Fruit fly (Drosophila melanogaster) whole organism, embryonic: Measurements from ENCODE around the gene Atox1.

Experiments used
- ATbp ChIP-seq: fragments of 200-800 bp; sonication (Bioruptor generic); optimal IDR thresholded peaks from 2 replicates; lab custom pipeline; 2017; ENCODE audit warnings: missing biosample characterization, mild to moderate bottlenecking, missing genetic modification characterization, missing genetic modification reagents
- CG10267 ChIP-seq: fragments of 200-800 bp; sonication (Bioruptor generic); optimal IDR thresholded peaks from 2 replicates; lab custom pipeline; 2018; ENCODE audit warnings: missing biosample characterization, mild to moderate bottlenecking, missing genetic modification characterization, moderate library complexity
- CG10274 ChIP-seq: fragments of 200-800 bp; sonication (Bioruptor generic); optimal IDR thresholded peaks from 3 replicates; lab custom pipeline; 2017; ENCODE audit warnings: missing biosample characterization, mild to moderate bottlenecking, missing genetic modification characterization
- CG11456 ChIP-seq: fragments of 200-800 bp; sonication (Bioruptor generic); IDR thresholded peaks from 3 replicates; pipeline ENCODE4 v1.3.6; 2022; ENCODE audit warnings: missing biosample characterization, missing genetic modification characterization
- CG11560 ChIP-seq: fragments of 200-800 bp; sonication (Bioruptor generic); IDR thresholded peaks from 3 replicates; pipeline ENCODE4 v1.3.6; 2022; ENCODE audit warnings: missing biosample characterization, missing genetic modification characterization
- CG12659 ChIP-seq: fragments of 200-800 bp; sonication (Bioruptor generic); optimal IDR thresholded peaks from 3 replicates; lab custom pipeline; 2017; ENCODE audit warnings: mild to moderate bottlenecking, missing biosample characterization, missing genetic modification reagents, missing genetic modification characterization
- CG13775 ChIP-seq: fragments of 200-800 bp; sonication (Bioruptor generic); optimal IDR thresholded peaks from 3 replicates; lab custom pipeline; 2017; ENCODE audit warnings: missing biosample characterization, mild to moderate bottlenecking, missing genetic modification characterization
- CG17186 ChIP-seq: fragments of 200-800 bp; sonication (Bioruptor generic); optimal IDR thresholded peaks from 3 replicates; lab custom pipeline; 2017; ENCODE audit warnings: missing biosample characterization, missing genetic modification reagents, missing genetic modification characterization
- CG17359 ChIP-seq: fragments of 200-800 bp; sonication (Bioruptor generic); optimal IDR thresholded peaks from 3 replicates; lab custom pipeline; 2018; ENCODE audit warnings: missing biosample characterization, mild to moderate bottlenecking, missing genetic modification characterization, moderate library complexity
- CG17612 ChIP-seq: fragments of 200-800 bp; sonication (Bioruptor generic); IDR thresholded peaks from 2 replicates; pipeline ENCODE4 v1.3.6; 2022; ENCODE audit warnings: missing biosample characterization, missing genetic modification characterization
- CG32532 ChIP-seq: fragments of 200-800 bp; sonication (Bioruptor generic); IDR thresholded peaks from 2 replicates; pipeline ENCODE4 v1.3.6; 2022; ENCODE audit warnings: missing biosample characterization, missing genetic modification characterization
- CG3838 ChIP-seq: fragments of 200-800 bp; sonication (Bioruptor generic); optimal IDR thresholded peaks from 3 replicates; lab custom pipeline; 2016; ENCODE audit warnings: missing biosample characterization, missing genetic modification characterization
- CG4328 ChIP-seq: fragments of 200-800 bp; sonication (Bioruptor generic); optimal IDR thresholded peaks from 3 replicates; lab custom pipeline; 2017; ENCODE audit warnings: missing biosample characterization, missing genetic modification reagents, missing genetic modification characterization
- CG43689 ChIP-seq: fragments of 200-800 bp; sonication (Bioruptor generic); IDR thresholded peaks from 2 replicates; pipeline ENCODE4 v1.3.6; 2022; ENCODE audit warnings: missing biosample characterization, missing genetic modification characterization
- CG6813 ChIP-seq: fragments of 200-800 bp; sonication (Bioruptor generic); optimal IDR thresholded peaks from 2 replicates; lab custom pipeline; 2017; ENCODE audit warnings: missing biosample characterization, missing genetic modification characterization, mild to moderate bottlenecking, moderate library complexity, missing genetic modification reagents
- CG7786 ChIP-seq: fragments of 200-800 bp; sonication (Bioruptor generic); optimal IDR thresholded peaks from 2 replicates; lab custom pipeline; 2016; ENCODE audit warnings: missing biosample characterization, missing genetic modification characterization
- CG8290 ChIP-seq, 3 experiments: fragments of 200-800 bp; sonication (Bioruptor generic); optimal IDR thresholded peaks; 2 replicates each; lab custom pipeline; 2016 to 2019; ENCODE audit warnings: missing biosample characterization in 3 of 3, missing genetic modification characterization in 3 of 3, mild to moderate bottlenecking in 2 of 3, moderate library complexity in 1 of 3
- Camta ChIP-seq: fragments of 200-800 bp; sonication (Bioruptor generic); optimal IDR thresholded peaks from 2 replicates; lab custom pipeline; 2016; ENCODE audit warnings: missing biosample characterization, missing genetic modification characterization
- Dbx ChIP-seq: fragments of 200-800 bp; sonication (Bioruptor generic); IDR thresholded peaks from 3 replicates; pipeline ENCODE4 v1.3.6; 2022; ENCODE audit warnings: missing biosample characterization, missing genetic modification characterization
- E2f2 ChIP-seq: fragments of 200-800 bp; sonication (Bioruptor generic); IDR thresholded peaks from 2 replicates; pipeline ENCODE4 v1.3.6; 2022; ENCODE audit warnings: missing biosample characterization, missing genetic modification characterization
- HHEX ChIP-seq: fragments of 200-800 bp; sonication (Bioruptor generic); optimal IDR thresholded peaks from 3 replicates; lab custom pipeline; 2017; ENCODE audit warnings: missing biosample characterization, mild to moderate bottlenecking, missing genetic modification characterization, missing genetic modification reagents
- Hand ChIP-seq: fragments of 200-800 bp; sonication (Bioruptor generic); optimal IDR thresholded peaks from 2 replicates; lab custom pipeline; 2017; ENCODE audit warnings: mild to moderate bottlenecking, missing biosample characterization, missing genetic modification reagents, missing genetic modification characterization
- Hsf ChIP-seq: fragments of 200-800 bp; sonication (Bioruptor generic); optimal IDR thresholded peaks from 3 replicates; lab custom pipeline; 2016; ENCODE audit warnings: missing biosample characterization, missing genetic modification characterization
- Lhr ChIP-seq: fragments of 200-800 bp; sonication (Bioruptor generic); optimal IDR thresholded peaks from 3 replicates; lab custom pipeline; 2017; ENCODE audit warnings: mild to moderate bottlenecking, missing biosample characterization, missing genetic modification reagents, missing genetic modification characterization
- Max ChIP-seq: fragments of 200-800 bp; sonication (Bioruptor generic); optimal IDR thresholded peaks from 2 replicates; lab custom pipeline; 2016; ENCODE audit warnings: missing biosample characterization, mild to moderate bottlenecking, missing genetic modification characterization
- Mes4 ChIP-seq: fragments of 200-800 bp; sonication (Bioruptor generic); optimal IDR thresholded peaks from 2 replicates; lab custom pipeline; 2016; ENCODE audit warnings: missing biosample characterization, missing genetic modification characterization
- Myb ChIP-seq: fragments of 200-800 bp; sonication (Bioruptor generic); optimal IDR thresholded peaks from 2 replicates; lab custom pipeline; 2016; ENCODE audit warnings: missing biosample characterization, missing genetic modification characterization
- Sry-δ ChIP-seq: fragments of 200-800 bp; sonication (Bioruptor generic); optimal IDR thresholded peaks from 2 replicates; lab custom pipeline; 2016; ENCODE audit warnings: missing biosample characterization, missing genetic modification characterization
- Vsx1 ChIP-seq: fragments of 200-800 bp; sonication (Bioruptor generic); optimal IDR thresholded peaks from 2 replicates; lab custom pipeline; 2017; ENCODE audit warnings: missing biosample characterization, mild to moderate bottlenecking, missing genetic modification characterization, missing genetic modification reagents
- abd-A ChIP-seq: fragments of 200-800 bp; sonication (Bioruptor generic); optimal IDR thresholded peaks from 3 replicates; lab custom pipeline; 2019; ENCODE audit warnings: missing biosample characterization, mild to moderate bottlenecking, missing genetic modification characterization, moderate library complexity
- crol ChIP-seq: fragments of 200-800 bp; sonication (Bioruptor generic); IDR thresholded peaks from 2 replicates; pipeline ENCODE4 v1.3.6; 2022; ENCODE audit warnings: missing biosample characterization, missing genetic modification characterization
- dati ChIP-seq: fragments of 200-800 bp; sonication (Bioruptor generic); IDR thresholded peaks from 2 replicates; pipeline ENCODE4 v1.3.6; 2022; ENCODE audit warnings: missing biosample characterization, missing genetic modification characterization
- dmrt11E ChIP-seq: fragments of 200-800 bp; sonication (Bioruptor generic); optimal IDR thresholded peaks from 3 replicates; lab custom pipeline; 2018; ENCODE audit warnings: missing biosample characterization, mild to moderate bottlenecking, missing genetic modification characterization, moderate library complexity
- eve ChIP-seq, 2 experiments: fragments of >200 bp; optimal IDR thresholded peaks; 2 replicates each; lab custom pipeline; 2017; ENCODE audit warnings: missing biosample characterization in 2 of 2, missing genetic modification characterization in 2 of 2
- ewg ChIP-seq: fragments of 200-800 bp; sonication (Bioruptor generic); optimal IDR thresholded peaks from 3 replicates; lab custom pipeline; 2017; ENCODE audit warnings: mild to moderate bottlenecking, missing biosample characterization, missing genetic modification reagents, missing genetic modification characterization
- fd102C ChIP-seq: fragments of 200-800 bp; sonication (Bioruptor generic); optimal IDR thresholded peaks from 2 replicates; lab custom pipeline; 2018; ENCODE audit warnings: missing biosample characterization, mild to moderate bottlenecking, missing genetic modification characterization, moderate library complexity
- lola ChIP-seq, 3 experiments: fragments of >200 bp in 2 of 3; fragments of 200-800 bp in 1 of 3; sonication (Bioruptor generic) in 1 of 3; optimal IDR thresholded peaks; 2 replicates each; lab custom pipeline; 2017 to 2019; ENCODE audit warnings: missing biosample characterization in 3 of 3, missing genetic modification characterization in 3 of 3, mild to moderate bottlenecking in 1 of 3, moderate library complexity in 1 of 3
- scrt ChIP-seq: fragments of 200-800 bp; sonication (Bioruptor generic); optimal IDR thresholded peaks from 2 replicates; lab custom pipeline; 2018; ENCODE audit warnings: missing biosample characterization, mild to moderate bottlenecking, missing genetic modification characterization, moderate library complexity
- sd ChIP-seq: fragments of 200-800 bp; sonication (Bioruptor generic); optimal IDR thresholded peaks from 3 replicates; lab custom pipeline; 2018; ENCODE audit warnings: missing biosample characterization, mild to moderate bottlenecking, missing genetic modification characterization, moderate library complexity
- sens-2 ChIP-seq: fragments of 200-800 bp; sonication (Bioruptor generic); IDR thresholded peaks from 2 replicates; pipeline ENCODE4 v1.3.6; 2022; ENCODE audit warnings: missing biosample characterization, missing genetic modification characterization
- trem ChIP-seq: fragments of 200-800 bp; optimal IDR thresholded peaks from 3 replicates; lab custom pipeline; 2019; ENCODE audit warnings: missing biosample characterization, mild to moderate bottlenecking, missing genetic modification characterization, moderate library complexity

The Atox1 gene

DNA sequence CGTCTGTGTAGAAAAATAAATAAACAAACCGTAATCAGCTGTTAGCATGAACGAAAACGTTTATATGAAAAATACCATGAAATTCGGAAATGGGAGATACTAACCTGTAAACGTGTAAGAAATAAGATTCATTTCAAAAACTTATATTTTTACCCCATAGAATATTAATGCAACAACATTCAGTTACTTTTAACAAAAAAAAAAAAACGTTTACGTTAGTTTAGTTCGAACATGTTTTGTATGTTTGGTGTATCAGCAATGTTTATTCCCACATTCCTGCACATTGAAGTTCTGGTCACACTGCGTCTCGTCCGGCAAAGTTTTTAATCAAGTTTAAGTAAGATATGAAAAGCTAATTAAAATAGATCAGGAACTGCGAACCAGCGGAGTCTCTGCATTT lies 23.4 kb upstream of the Atox1 start, which contains the start of the genes S1P and CG11307 (continued):
- TF ChIP-seq CG8290 (GFP tag; optimal IDR thresholded peaks at IDR 0.05; lab: Kevin White, UChicago) (no peak), CG8290 (tag; optimal IDR thresholded peaks at IDR 0.05; lab: Kevin White, UChicago) (no peak), E2f2 (GFP tag; lab: Robert Waterston, UW) (peak; percentile 52), ewg (no peak), CG13775 (GFP tag; lab: Kevin White, UChicago) (no peak), Hand (GFP tag; lab: Kevin White, UChicago) (no peak), CG17359 (tag; lab: Kevin White, UChicago) (no peak), eve (GFP tag; optimal IDR thresholded peaks at IDR 0.05; lab: Kevin White, UChicago) (no peak), Vsx1 (GFP tag; lab: Kevin White, UChicago) (peak; percentile 87), sens-2 (GFP tag; lab: Robert Waterston, UW) (no peak), CG43689 (no peak), CG7786 (no peak), abd-A (tag; lab: Kevin White, UChicago) (no peak), crol (GFP tag; lab: Robert Waterston, UW) (no peak), Max (GFP tag; lab: Kevin White, UChicago) (no peak), CG10274 (GFP tag; lab: Kevin White, UChicago) (no peak), CG11560 (tag; lab: Robert Waterston, UW) (no peak), CG6813 (GFP tag; lab: Kevin White, UChicago) (no peak), Myb (GFP tag; lab: Kevin White, UChicago) (peak; percentile 6), Camta (GFP tag; lab: Kevin White, UChicago) (no peak), CG17186 (no peak), CG12659 (peak; percentile 28), scrt (GFP tag; lab: Kevin White, UChicago) (peak; percentile 86), lola (GFP tag; optimal IDR thresholded peaks at IDR 0.05; lab: Kevin White, UChicago) (peak in 1 of 3 experiments; percentile 11), ATbp (GFP tag; lab: Kevin White, UChicago) (no peak), Dbx (no peak), dmrt11E (tag; lab: Kevin White, UChicago) (no peak), trem (peak; percentile 64), Lhr (GFP tag; lab: Kevin White, UChicago) (peak; percentile 31), CG4328 (GFP tag; lab: Kevin White, UChicago) (no peak), CG11456 (GFP tag; lab: Robert Waterston, UW) (no peak), sd (tag; lab: Kevin White, UChicago) (peak; percentile 98), CG17612 (GFP tag; lab: Robert Waterston, UW) (no peak), Hsf (no peak), HHEX (GFP tag; lab: Kevin White, UChicago) (no peak), CG10267 (tag; lab: Kevin White, UChicago) (peak; percentile 36), fd102C (GFP tag; lab: Kevin White, UChicago) (no peak), Mes4 (GFP tag; lab: Kevin White, UChicago) (no peak), CG32532 (GFP tag; lab: Robert Waterston, UW) (no peak), dati (GFP tag; lab: Robert Waterston, UW) (no peak), CG3838 (no peak), Sry-δ (GFP tag; lab: Kevin White, UChicago) (peak; percentile 15)
